Fruit fly (Drosophila melanogaster) ovary, adult (tissue): Measurements from ENCODE around the gene B9d2.

Experiments
- CG17801 ChIP-seq: fragments of 200-800 bp; optimal IDR thresholded peaks from 2 replicates; lab custom pipeline; 2019; ENCODE audit warnings: missing biosample characterization, mild to moderate bottlenecking, missing genetic modification characterization, moderate library complexity; ENCODE audit not compliant: partially characterized antibody

B9d2 gene

dm6 chr2L:6110781-6111180 is 19.7 kb downstream of the B9d2 start:
- TF ChIP-seq CG17801 (GFP tag; lab: Kevin White, UChicago): no peak

- TF ChIP-seq CG17801 (GFP tag; lab: Kevin White, UChicago): no peak
Observed at dm6 chr2L:6109313-6109847, 21.1 kb downstream of the B9d2 start.

dm6 chr2L:6100202-6100689 is 30.2 kb downstream of the B9d2 start, which contains the start of gene stai:
TSS of gene stai (plus strand) at chr2L:6100377.
- peak; percentile 59 for TF ChIP-seq CG17801 (GFP tag; lab: Kevin White, UChicago)

dm6 chr2L:6099270-6099644 is 31.2 kb downstream of the B9d2 start:
- TF ChIP-seq CG17801 (GFP tag; lab: Kevin White, UChicago): no peak

DNA sequence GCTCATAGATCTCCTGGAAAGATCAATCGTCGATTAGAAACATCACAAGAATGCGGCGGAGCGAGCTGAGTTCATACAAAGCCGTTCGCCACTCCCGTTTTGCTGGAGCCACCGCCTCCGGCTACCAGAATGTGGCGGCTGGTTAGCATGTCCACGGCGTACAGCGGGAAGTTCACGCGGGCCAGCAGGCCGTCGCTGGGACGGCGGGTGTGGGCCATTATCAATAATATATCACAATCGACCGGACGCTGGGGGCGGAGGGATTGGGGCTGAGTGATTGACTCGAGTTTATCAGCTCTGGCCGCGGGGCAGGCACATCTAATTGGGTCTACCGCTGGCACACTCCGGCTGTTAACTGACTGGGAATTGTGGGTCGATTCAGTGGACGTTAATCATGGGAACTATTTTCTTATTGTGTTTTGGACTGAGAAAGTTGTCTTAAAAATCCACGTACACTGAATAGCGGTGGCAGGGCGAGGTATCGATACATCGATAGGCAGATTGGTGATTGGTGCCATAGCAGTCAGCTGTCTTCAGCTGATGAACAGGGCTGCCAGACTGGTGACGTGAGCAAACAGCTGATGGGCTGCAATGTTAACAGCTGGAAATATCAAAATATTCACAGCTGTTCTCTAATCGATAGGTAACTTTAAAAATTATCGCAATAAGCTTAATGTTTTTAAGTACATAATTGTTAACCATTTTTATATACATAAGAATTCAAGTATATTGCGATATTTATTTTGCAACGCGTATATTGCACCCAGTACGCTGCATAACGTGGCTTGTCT is 31.8 kb downstream of the B9d2 start, which contains the start of gene CG9175:
TSS of gene CG9175 (minus strand) at position 488 of the 791 bp plus-strand sequence.
- TF ChIP-seq CG17801 (GFP tag; lab: Kevin White, UChicago): peak; percentile 30

- no peak for TF ChIP-seq CG17801 (GFP tag; lab: Kevin White, UChicago)
Observed at dm6 chr2L:6092300-6092699, 38.2 kb downstream of the B9d2 start.

dm6 chr2L:6090786-6091716 is 39.4 kb downstream of the B9d2 start, which contains the start of gene CG45075:
TSS of gene CG45075 (plus strand) at chr2L:6091412.
- no peak for TF ChIP-seq CG17801 (GFP tag; lab: Kevin White, UChicago)

DNA sequence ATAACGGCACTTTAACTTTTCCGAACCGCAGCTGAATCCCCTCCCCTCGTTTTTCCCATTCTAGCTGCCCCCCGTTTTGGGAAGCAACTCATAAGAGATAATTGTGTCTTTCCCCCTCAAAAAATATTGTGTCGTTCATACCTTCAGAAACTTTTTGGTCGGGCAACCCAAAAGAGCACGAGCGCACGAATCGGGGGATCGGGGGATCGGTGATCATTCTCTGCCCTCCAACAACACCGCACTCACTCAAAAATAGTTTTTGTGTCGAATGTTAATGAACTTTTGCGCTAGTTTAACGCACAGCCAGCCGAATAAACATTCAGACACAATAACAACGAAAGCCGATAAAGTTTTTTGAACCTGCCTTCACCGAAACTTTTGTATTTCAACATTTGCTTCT is 40.1 kb downstream of the B9d2 start:
- TF ChIP-seq CG17801 (GFP tag; lab: Kevin White, UChicago): no peak

DNA sequence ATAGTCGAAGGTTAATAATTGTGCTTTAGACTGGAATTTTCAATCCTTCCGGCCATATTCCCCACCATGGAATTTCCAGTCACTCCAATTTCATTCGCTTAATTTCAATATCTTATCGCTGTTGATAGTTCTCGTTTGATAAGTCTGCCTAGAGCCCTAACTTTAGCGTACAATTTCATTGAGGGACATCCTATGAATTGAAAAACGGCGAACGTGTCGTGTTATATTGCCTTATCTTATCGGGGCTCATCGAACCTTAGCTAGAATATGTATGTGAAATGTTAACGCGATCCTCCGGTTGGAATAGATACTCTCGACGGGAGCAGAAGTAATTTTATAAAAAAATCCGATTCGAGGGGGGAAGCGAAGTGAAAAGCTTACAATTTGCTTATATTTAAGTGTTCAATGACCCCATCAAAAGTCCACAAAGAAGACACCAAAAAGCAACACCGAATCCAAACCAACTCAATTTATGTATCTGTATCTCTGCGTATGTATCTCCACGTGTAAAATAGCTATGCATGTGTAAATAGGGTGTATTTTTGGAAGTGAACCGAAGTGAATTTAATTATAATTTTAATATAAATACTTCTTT is 40.8 kb downstream of the B9d2 start:
- no peak for TF ChIP-seq CG17801 (GFP tag; lab: Kevin White, UChicago)

DNA sequence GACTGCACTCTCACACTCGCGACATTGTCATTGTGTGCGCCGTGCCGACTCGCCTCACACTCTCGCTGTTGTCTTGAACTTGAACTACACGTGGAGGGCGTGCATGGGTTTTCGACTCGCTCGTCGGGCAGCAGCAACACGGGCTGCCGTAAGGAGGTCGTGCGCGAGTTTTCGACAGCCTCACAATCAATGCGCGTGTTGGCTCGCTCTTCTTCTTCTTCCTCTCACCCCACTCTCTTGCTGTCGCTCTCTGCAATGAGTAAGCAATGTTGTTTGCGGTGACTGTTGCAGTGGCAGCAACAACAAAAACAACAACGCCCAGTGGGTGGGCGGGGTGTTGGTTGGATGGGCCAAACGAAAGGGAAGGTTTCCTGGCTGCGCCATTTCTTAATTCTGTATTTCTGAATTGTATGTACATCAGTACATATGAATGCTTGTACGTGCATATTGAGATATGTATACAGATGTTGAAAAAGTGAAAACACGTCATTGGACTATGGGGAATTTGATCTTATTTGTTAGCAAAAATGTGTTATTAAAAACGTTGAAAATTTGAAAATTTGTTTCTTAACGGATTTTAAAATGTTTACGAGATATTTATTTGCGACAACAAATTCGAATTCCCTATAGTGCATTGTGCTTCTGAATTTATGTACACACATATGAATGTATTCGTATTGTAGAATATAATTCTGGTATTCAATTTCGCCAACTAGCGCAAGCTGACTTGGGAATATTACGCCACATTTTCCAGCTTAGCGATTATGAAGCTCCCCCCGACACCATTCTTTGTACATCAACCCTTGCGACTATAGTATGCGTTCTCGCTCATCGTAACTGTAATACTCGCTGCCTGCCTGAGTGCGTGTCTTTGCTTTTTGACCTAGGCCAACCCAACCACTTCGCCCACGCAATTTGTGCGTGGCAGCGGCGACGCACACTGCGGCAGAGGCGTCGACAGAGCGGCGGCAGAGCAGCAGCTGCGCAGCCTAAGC is 41.8 kb downstream of the B9d2 start:
- TF ChIP-seq CG17801 (GFP tag; lab: Kevin White, UChicago): peak; percentile 75

- no peak for TF ChIP-seq CG17801 (GFP tag; lab: Kevin White, UChicago)
Observed at dm6 chr2L:6087685-6088084, 42.8 kb downstream of the B9d2 start.

DNA sequence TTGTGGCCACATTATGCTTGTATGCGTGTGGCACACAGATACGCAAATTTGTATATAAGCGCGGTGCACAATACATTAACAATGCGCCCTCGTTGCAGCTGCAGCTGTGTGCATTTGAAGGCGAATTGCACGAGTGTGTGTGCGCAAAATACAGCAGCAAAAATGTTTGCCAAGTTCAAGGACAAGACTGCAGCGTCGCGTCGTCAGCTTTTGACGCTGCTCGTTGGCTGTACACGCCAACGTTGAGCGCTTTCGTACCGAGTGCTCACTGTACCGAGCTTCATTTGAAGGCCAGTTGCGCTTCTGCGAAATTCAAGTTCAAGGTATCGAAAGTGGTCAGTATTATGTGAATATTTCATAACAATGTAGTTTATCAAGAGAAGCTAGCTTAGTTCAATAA is 43.7 kb downstream of the B9d2 start:
- TF ChIP-seq CG17801 (GFP tag; lab: Kevin White, UChicago): no peak

- TF ChIP-seq CG17801 (GFP tag; lab: Kevin White, UChicago): no peak
Observed at dm6 chr2L:6085733-6086317, 44.6 kb downstream of the B9d2 start.
